Fruit fly (Drosophila melanogaster): ENCODE data around the gene emb.

DNA sequence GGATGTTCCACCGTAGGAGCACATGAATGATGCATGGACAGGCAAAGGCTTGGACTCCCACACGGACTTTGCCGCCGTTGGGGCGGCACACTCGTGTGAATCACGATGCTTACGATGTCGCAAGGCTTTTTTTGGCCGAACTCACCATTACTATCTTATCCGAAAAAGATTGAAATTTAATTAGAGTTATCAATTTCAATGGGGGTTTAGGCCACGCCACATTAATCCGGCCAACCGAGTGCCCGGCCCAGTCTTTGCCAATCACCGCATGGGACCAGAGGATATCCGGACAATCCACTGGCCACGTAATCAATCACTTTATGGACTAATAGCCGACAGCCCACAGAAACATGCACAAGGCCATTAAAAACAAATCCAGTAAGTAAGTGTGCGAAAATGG, 31.1 kb upstream of the emb start:
- TF ChIP-seq CG7045 (GFP tag; optimal IDR thresholded peaks at IDR 0.05) (no peak), CG1620 (GFP tag; optimal IDR thresholded peaks at IDR 0.05) (no peak), bab1 (GFP tag; optimal IDR thresholded peaks at IDR 0.05) (no peak), cic (GFP tag; optimal IDR thresholded peaks at IDR 0.05) (no peak), kay (GFP tag; ENCODE audit: borderline replicate concordance) (no peak), CG11617 (GFP tag; optimal IDR thresholded peaks at IDR 0.05) (no peak), CG14711 (tag; optimal IDR thresholded peaks at IDR 0.05) (no peak), CG7101 (tag; optimal IDR thresholded peaks at IDR 0.05) (no peak)
